Worm (Caenorhabditis elegans) whole organism, L4/young adult: ENCODE results near the gene F32B6.4.
"Not testable (repeated sequence)": the region's sequence is repeated elsewhere in the genome, so short reads cannot be mapped to it uniquely, and the experiment has no call there.

ENCODE experiments used
- W03F9.2 ChIP-seq: fragments of 150-350 bp; optimal IDR thresholded peaks from 2 replicates; lab custom pipeline; 2014; ENCODE audit warnings: missing biosample characterization, missing genetic modification characterization
- dao-5 ChIP-seq: sonication (generic microtip); optimal IDR thresholded peaks from 2 replicates; lab custom pipeline; 2016; ENCODE audit warnings: missing genotype, missing genetic modification characterization, moderate library complexity, missing compliant biosample characterization
- him-1 ChIP-seq: sonication (generic microtip); optimal IDR thresholded peaks from 2 replicates; lab custom pipeline; 2016; ENCODE audit warnings: missing genotype, missing genetic modification reagents, missing genetic modification characterization, missing compliant biosample characterization

F32B6.4 gene

DNA sequence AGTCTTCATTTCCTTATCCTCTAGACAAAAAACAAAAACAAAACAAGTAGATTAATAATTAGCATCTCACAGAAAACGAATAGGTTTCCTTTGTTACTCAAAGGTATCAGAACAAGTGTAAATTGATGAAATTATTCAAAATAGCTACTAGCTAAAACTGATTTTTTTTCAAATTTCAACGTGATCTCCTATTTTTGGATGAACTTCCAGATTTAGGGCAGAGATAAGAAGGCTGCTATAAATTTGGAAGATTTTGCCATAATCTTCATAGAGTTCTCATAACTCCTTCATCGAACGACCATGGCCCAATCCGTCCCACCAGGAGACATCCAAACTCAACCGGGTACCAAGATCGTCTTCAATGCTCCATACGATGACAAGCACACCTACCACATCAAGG lies 2.5 kb upstream of the F32B6.4 start, which contains the start of gene msp-77:
Gene msp-77 (plus strand): TSS at position 301 of the 400 bp plus-strand sequence.
- TF ChIP-seq him-1 (tag; lab: Kevin White, UChicago); W03F9.2 (tag; lab: Kevin White, UChicago); dao-5: not testable (repeated sequence)

- not testable (repeated sequence) for TF ChIP-seq dao-5; him-1 (tag; lab: Kevin White, UChicago); W03F9.2 (tag; lab: Kevin White, UChicago)
These were observed 1.8 kb upstream of the F32B6.4 start, which contains the start of gene sss-1 for ce11 chrIV:9893649-9894048. sss-1 (minus strand) TSS chrIV:9893749.

- no peak for TF ChIP-seq W03F9.2 (tag; lab: Kevin White, UChicago)
- TF ChIP-seq him-1 (tag; lab: Kevin White, UChicago) = no peak
- no peak for TF ChIP-seq dao-5
These were observed 2.0 kb downstream of the F32B6.4 start, which contains the start of gene ttbk-3 for ce11 chrIV:9889857-9890256. ttbk-3 (minus strand) TSS chrIV:9889957.

ce11 chrIV:9884257-9884656 lies 7.6 kb downstream of the F32B6.4 start, which contains the start of the genes prp-18 and mccc-1:
prp-18 (minus strand) TSS chrIV:9884383.
mccc-1 (plus strand) TSS chrIV:9884570.
- TF ChIP-seq dao-5 (no peak), W03F9.2 (tag; lab: Kevin White, UChicago) (no peak), him-1 (tag; lab: Kevin White, UChicago) (no peak)

ce11 chrIV:9878893-9879379 lies 12.9 kb downstream of the F32B6.4 start, which contains the start of gene nhr-4:
nhr-4 (plus strand) TSS chrIV:9879329.
- TF ChIP-seq dao-5 = no peak
- no peak for TF ChIP-seq W03F9.2 (tag; lab: Kevin White, UChicago)
- no peak for TF ChIP-seq him-1 (tag; lab: Kevin White, UChicago)

ce11 chrIV:9875646-9876045 lies 16.2 kb downstream of the F32B6.4 start:
- TF ChIP-seq W03F9.2 (tag; lab: Kevin White, UChicago) = no peak
- TF ChIP-seq dao-5 = no peak
- TF ChIP-seq him-1 (tag; lab: Kevin White, UChicago) = no peak

DNA sequence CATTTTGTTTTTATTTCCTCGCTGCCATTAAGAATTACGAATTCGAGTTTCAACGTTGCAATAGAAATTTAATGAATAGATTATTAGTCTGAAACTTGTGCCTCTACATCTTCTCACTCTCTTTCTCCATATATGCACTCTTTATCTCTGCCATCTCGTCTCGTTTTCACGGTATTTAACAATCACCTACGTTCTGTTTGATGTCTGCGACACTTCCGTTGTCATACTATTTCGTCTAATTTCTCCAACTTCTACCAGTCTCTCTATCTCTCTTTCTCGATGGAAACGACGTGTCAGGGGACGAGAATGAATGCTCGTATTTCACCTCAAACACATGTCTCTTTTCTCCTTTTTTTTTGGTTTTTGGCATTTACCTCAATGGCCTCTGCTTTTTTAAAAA lies 18.0 kb downstream of the F32B6.4 start:
- TF ChIP-seq W03F9.2 (tag; lab: Kevin White, UChicago) (peak; percentile 30), him-1 (tag; lab: Kevin White, UChicago) (no peak)

DNA sequence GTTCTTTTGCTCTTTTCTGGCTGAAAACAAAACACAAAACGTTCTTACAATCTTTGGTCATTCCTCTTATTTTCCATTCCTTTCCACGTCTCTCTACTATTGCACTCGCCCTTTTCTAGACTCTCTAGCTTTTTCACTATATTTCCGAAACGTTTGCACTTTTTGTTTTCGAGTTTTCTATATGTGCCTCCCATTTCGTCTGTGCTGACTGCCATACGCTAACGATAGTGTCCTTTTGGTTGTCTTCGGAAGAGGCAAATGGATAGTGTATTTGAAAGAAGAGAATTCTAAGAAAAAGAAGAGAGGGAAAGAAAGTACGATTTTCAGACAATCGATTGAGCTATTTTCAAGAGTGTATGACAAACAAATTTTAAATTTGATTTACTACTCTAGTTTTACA lies 19.1 kb downstream of the F32B6.4 start:
- TF ChIP-seq W03F9.2 (tag; lab: Kevin White, UChicago) (no peak), him-1 (tag; lab: Kevin White, UChicago) (no peak), dao-5 (no peak)

- no peak for TF ChIP-seq him-1 (tag; lab: Kevin White, UChicago)
- TF ChIP-seq W03F9.2 (tag; lab: Kevin White, UChicago) = no peak
- no peak for TF ChIP-seq dao-5
These were observed 19.6 kb downstream of the F32B6.4 start for ce11 chrIV:9872210-9872609.

DNA sequence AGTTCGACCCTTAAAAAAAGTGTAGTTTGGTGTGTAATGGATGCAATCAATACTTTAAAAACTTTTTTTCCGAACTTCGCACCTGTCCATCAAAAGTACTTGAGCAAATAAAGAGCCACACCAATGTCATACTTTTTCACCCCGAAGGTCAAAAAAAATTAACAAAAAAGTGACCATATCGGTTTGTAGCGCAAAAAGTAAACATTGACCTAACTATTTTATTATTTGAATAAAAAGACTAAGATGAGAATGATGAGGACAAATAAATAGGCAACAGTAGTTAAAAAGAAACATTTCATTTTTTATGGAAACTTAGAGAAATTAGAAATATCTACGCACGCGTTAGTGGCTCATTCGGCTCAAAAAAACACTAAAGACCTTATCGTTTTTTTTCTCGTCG lies 22.5 kb downstream of the F32B6.4 start:
- no peak for TF ChIP-seq dao-5
- no peak for TF ChIP-seq W03F9.2 (tag; lab: Kevin White, UChicago)

DNA sequence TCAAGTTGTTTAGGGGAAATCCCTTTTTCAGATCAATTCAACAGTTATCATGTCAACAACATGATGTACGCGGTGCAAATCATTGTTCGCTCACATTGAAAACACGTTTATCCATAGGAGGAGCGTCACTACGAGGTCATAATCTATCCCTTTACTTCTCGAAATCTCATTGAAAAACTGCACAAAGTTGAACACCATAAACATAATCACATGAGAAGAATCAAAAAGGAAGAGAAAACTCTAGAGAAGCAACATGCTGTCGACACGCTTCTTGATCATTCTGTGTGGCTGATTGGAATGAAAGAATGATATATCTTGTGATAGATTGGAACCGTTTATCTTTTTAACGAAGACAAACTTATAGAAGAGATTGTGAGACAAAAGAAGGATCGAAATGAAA lies 23.9 kb downstream of the F32B6.4 start:
- TF ChIP-seq W03F9.2 (tag; lab: Kevin White, UChicago) = no peak
- no peak for TF ChIP-seq dao-5
- TF ChIP-seq him-1 (tag; lab: Kevin White, UChicago) = no peak

ce11 chrIV:9866865-9867264 lies 25.0 kb downstream of the F32B6.4 start:
- TF ChIP-seq dao-5 (no peak), W03F9.2 (tag; lab: Kevin White, UChicago) (no peak), him-1 (tag; lab: Kevin White, UChicago) (no peak)

DNA sequence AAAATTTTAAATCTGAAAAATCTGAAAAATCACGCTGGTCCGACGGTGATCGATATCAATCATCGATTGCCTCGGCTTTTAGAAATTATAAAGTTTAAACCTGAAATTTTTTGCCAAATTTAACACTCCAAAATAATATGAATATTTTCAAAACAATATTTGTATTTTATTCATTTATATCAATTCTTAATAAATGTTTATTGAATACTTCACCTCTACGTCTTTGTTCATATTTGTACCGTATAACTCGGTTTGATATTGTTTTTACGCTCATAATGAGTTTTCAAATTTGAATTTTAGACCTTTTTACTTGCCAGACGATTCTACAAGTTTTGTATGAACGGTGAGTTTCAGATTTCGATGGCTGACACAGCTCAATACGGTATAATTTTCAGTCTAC lies 27.1 kb downstream of the F32B6.4 start, which contains the start of the genes K07F5.15 and K07F5.22:
Gene K07F5.15 (plus strand): TSS at position 301 of the 400 bp plus-strand sequence.
Gene K07F5.22 (plus strand): TSS at position 301 of the 400 bp plus-strand sequence.
- TF ChIP-seq dao-5 = no peak
- no peak for TF ChIP-seq him-1 (tag; lab: Kevin White, UChicago)
- TF ChIP-seq W03F9.2 (tag; lab: Kevin White, UChicago) = no peak

ce11 chrIV:9863817-9864216 lies 28.0 kb downstream of the F32B6.4 start, which contains the start of gene K07F5.16:
K07F5.16 (plus strand) TSS chrIV:9864117.
- no peak for TF ChIP-seq dao-5
- TF ChIP-seq him-1 (tag; lab: Kevin White, UChicago) = no peak
- no peak for TF ChIP-seq W03F9.2 (tag; lab: Kevin White, UChicago)

DNA sequence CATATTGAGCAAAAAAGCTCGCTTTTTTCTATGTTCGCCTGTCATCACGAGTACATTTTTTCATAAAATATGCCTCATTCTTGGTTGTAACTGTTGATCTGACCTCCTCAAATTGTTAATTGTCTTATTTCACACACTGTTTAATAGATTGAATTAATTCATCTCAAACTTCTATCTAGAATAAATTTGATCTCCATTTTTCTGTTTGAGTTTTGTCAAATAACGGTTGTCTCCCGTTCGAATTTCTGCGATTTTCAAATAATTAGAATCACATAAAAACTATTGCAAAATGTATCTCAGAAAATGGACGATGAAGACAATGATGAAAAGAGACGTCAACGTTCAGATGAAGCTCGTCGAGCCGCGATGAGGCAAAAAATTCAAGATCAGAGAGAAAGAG lies 29.9 kb downstream of the F32B6.4 start, which contains the start of gene K07F5.14:
Gene K07F5.14 (plus strand): TSS at position 301 of the 400 bp plus-strand sequence.
- TF ChIP-seq him-1 (tag; lab: Kevin White, UChicago) (no peak), dao-5 (no peak), W03F9.2 (tag; lab: Kevin White, UChicago) (no peak)
